Worm (Caenorhabditis elegans) whole organism, mixed stage, embryonic: Measurements from ENCODE around the gene T01B4.3.

ENCODE experiments used
- ham-2 ChIP-seq: fragments of 200-800 bp; sonication (Bioruptor generic); optimal IDR thresholded peaks from 2 replicates; lab custom pipeline; 2018; ENCODE audit warnings: mild to moderate bottlenecking, missing genetic modification characterization, missing compliant biosample characterization
- tbx-8 ChIP-seq: fragments of 200-800 bp; sonication (Bioruptor generic); optimal IDR thresholded peaks from 2 replicates; lab custom pipeline; 2018; ENCODE audit warnings: mild to moderate bottlenecking, missing genetic modification characterization, moderate library complexity, missing compliant biosample characterization

DNA sequence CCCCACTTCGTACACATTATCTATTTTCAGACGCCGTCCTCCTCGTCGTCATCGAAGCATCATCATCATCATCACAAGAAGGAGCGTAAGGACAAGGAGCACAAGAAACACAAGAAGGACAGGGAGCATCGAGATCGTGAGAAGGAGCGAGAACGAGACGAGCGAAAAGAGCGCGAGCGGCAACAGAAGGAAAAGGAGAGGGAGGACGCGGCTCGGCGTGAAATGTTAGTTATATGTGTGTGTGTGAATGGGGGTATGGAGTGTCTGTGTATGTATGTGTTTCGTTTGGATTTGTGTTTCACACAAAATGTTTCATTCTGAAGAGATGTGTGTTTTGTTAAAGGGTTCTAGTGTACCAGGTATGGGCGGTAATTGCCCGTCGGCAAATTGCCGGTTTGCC is 24.7 kb upstream of the T01B4.3 start:
- TF ChIP-seq tbx-8 (GFP tag; lab: Kevin White, UChicago) (no peak), ham-2 (GFP tag; lab: Kevin White, UChicago) (no peak)
